Fruit fly (Drosophila melanogaster) whole organism, embryonic: ENCODE data around the gene CG13038.
A peak's percentile ranks its signal among the peaks of the same experiment; 100 is the strongest.

Source experiments
- CG10959 ChIP-seq: fragments of 200-800 bp; sonication (Bioruptor generic); IDR thresholded peaks from 2 replicates; pipeline ENCODE4 v1.3.6; 2022; ENCODE audit warnings: missing biosample characterization, missing genetic modification characterization
- CG11247 ChIP-seq: fragments of 200-800 bp; sonication (Bioruptor generic); IDR thresholded peaks from 2 replicates; pipeline ENCODE4 v1.3.6; 2022; ENCODE audit warnings: missing biosample characterization, missing genetic modification characterization
- CG15514 ChIP-seq: fragments of 200-800 bp; sonication (Bioruptor generic); optimal IDR thresholded peaks from 3 replicates; lab custom pipeline; 2017; ENCODE audit warnings: missing biosample characterization, missing genetic modification characterization, mild to moderate bottlenecking, moderate library complexity, missing genetic modification reagents
- CG18262 ChIP-seq: fragments of 200-800 bp; optimal IDR thresholded peaks from 3 replicates; lab custom pipeline; 2019; ENCODE audit warnings: missing biosample characterization, mild to moderate bottlenecking, missing genetic modification characterization, moderate library complexity
- CG18619 ChIP-seq: fragments of 200-800 bp; sonication (Bioruptor generic); optimal IDR thresholded peaks from 3 replicates; lab custom pipeline; 2017; ENCODE audit warnings: missing biosample characterization, mild to moderate bottlenecking, missing genetic modification characterization
- CG2199 ChIP-seq: fragments of 200-800 bp; sonication (Bioruptor generic); IDR thresholded peaks from 3 replicates; pipeline ENCODE4 v1.3.6; 2022; ENCODE audit warnings: missing biosample characterization, missing genetic modification characterization
- CG30403 ChIP-seq: fragments of 200-800 bp; sonication (Bioruptor generic); optimal IDR thresholded peaks from 3 replicates; lab custom pipeline; 2016; ENCODE audit warnings: missing biosample characterization, missing genetic modification characterization
- CG32767 ChIP-seq: fragments of 200-800 bp; sonication (Bioruptor generic); IDR thresholded peaks from 2 replicates; pipeline ENCODE4 v1.3.6; 2022; ENCODE audit warnings: missing biosample characterization, missing genetic modification characterization
- CG3407 ChIP-seq: fragments of 200-800 bp; sonication (Bioruptor generic); optimal IDR thresholded peaks from 2 replicates; lab custom pipeline; 2018; ENCODE audit warnings: missing biosample characterization, mild to moderate bottlenecking, missing genetic modification characterization
- CG3838 ChIP-seq: fragments of 200-800 bp; sonication (Bioruptor generic); optimal IDR thresholded peaks from 3 replicates; lab custom pipeline; 2016; ENCODE audit warnings: missing biosample characterization, missing genetic modification characterization
- CG42726 ChIP-seq: fragments of 200-800 bp; sonication (Bioruptor generic); IDR thresholded peaks from 2 replicates; pipeline ENCODE4 v1.3.6; 2022; ENCODE audit warnings: missing biosample characterization, missing genetic modification characterization; ENCODE audit not compliant: partially characterized antibody
- CG4730 ChIP-seq: fragments of 200-800 bp; sonication (Bioruptor generic); IDR thresholded peaks from 2 replicates; pipeline ENCODE4 v1.3.6; 2022; ENCODE audit warnings: missing biosample characterization, missing genetic modification characterization
- CG6272 ChIP-seq: fragments of 200-800 bp; sonication (Bioruptor generic); IDR thresholded peaks from 2 replicates; pipeline ENCODE4 v1.3.6; 2022; ENCODE audit warnings: missing biosample characterization, missing genetic modification characterization
- CG6689 ChIP-seq: fragments of 200-800 bp; sonication (Bioruptor generic); IDR thresholded peaks from 2 replicates; pipeline ENCODE4 v1.3.6; 2022; ENCODE audit warnings: missing biosample characterization, missing genetic modification characterization
- CG8089 ChIP-seq: fragments of 200-800 bp; sonication (Bioruptor generic); optimal IDR thresholded peaks from 3 replicates; lab custom pipeline; 2016; ENCODE audit warnings: missing biosample characterization, missing genetic modification characterization
- CG8944 ChIP-seq: fragments of 200-800 bp; sonication (Bioruptor generic); optimal IDR thresholded peaks from 3 replicates; lab custom pipeline; 2016; ENCODE audit warnings: missing biosample characterization, missing genetic modification characterization
- CG9797 ChIP-seq: fragments of 200-800 bp; sonication (Bioruptor generic); optimal IDR thresholded peaks from 3 replicates; lab custom pipeline; 2018; ENCODE audit warnings: missing biosample characterization, mild to moderate bottlenecking, missing genetic modification characterization
- Deaf1 ChIP-seq: fragments of 200-800 bp; optimal IDR thresholded peaks from 3 replicates; lab custom pipeline; 2019; ENCODE audit warnings: missing biosample characterization, mild to moderate bottlenecking, missing genetic modification characterization, moderate library complexity
- Dfd ChIP-seq, 2 experiments: fragments of >200 bp; optimal IDR thresholded peaks; 2 replicates each; lab custom pipeline; 2017; ENCODE audit warnings: missing biosample characterization in 2 of 2, missing genetic modification characterization in 2 of 2
- H15 ChIP-seq: fragments of 200-800 bp; sonication (Bioruptor generic); IDR thresholded peaks from 3 replicates; pipeline ENCODE4 v1.3.6; 2022; ENCODE audit warnings: missing biosample characterization, missing genetic modification characterization
- HLH3B ChIP-seq: fragments of 200-800 bp; sonication (Bioruptor generic); IDR thresholded peaks from 2 replicates; pipeline ENCODE4 v1.3.6; 2022; ENCODE audit warnings: missing biosample characterization, missing genetic modification characterization
- MESR4 ChIP-seq: fragments of 200-800 bp; sonication (Bioruptor generic); optimal IDR thresholded peaks from 2 replicates; lab custom pipeline; 2018; ENCODE audit warnings: missing biosample characterization, mild to moderate bottlenecking, missing genetic modification characterization, moderate library complexity
- Neu2 ChIP-seq: fragments of 200-800 bp; sonication (Bioruptor generic); optimal IDR thresholded peaks from 3 replicates; lab custom pipeline; 2016; ENCODE audit warnings: missing biosample characterization, missing genetic modification characterization, borderline replicate concordance
- PHDP ChIP-seq: fragments of 200-800 bp; sonication (Bioruptor generic); optimal IDR thresholded peaks from 3 replicates; lab custom pipeline; 2018; ENCODE audit warnings: missing biosample characterization, mild to moderate bottlenecking, missing genetic modification characterization, moderate library complexity
- Ravus ChIP-seq: fragments of 200-800 bp; sonication (Bioruptor generic); IDR thresholded peaks from 2 replicates; pipeline ENCODE4 v1.3.6; 2022; ENCODE audit warnings: missing biosample characterization, missing genetic modification characterization
- Trl ChIP-seq, 3 experiments: fragments of >200 bp in 2 of 3; fragments of 200-800 bp in 1 of 3; sonication (Bioruptor generic) in 1 of 3; optimal IDR thresholded peaks; 2 replicates in 1 of 3; 3 replicates in 2 of 3; lab custom pipeline; 2016 to 2017; ENCODE audit warnings: missing biosample characterization in 1 of 3, missing genetic modification characterization in 1 of 3
- ac ChIP-seq: fragments of 200-800 bp; sonication (Bioruptor generic); optimal IDR thresholded peaks from 3 replicates; lab custom pipeline; 2017; ENCODE audit warnings: missing biosample characterization, mild to moderate bottlenecking, missing genetic modification characterization
- al ChIP-seq: fragments of 200-800 bp; sonication (Bioruptor generic); IDR thresholded peaks from 2 replicates; pipeline ENCODE4 v1.3.6; 2022; ENCODE audit warnings: missing biosample characterization, missing genetic modification characterization
- chinmo ChIP-seq: fragments of 200-800 bp; sonication (Bioruptor generic); IDR thresholded peaks from 4 replicates; pipeline ENCODE4 v1.3.6; 2022; ENCODE audit warnings: missing biosample characterization, missing genetic modification characterization; ENCODE audit not compliant: partially characterized antibody
- dan ChIP-seq: fragments of 200-800 bp; sonication (Bioruptor generic); IDR thresholded peaks from 2 replicates; pipeline ENCODE4 v1.3.6; 2022; ENCODE audit warnings: missing biosample characterization, missing genetic modification characterization
- fd64A ChIP-seq: fragments of 200-800 bp; sonication (Bioruptor generic); optimal IDR thresholded peaks from 3 replicates; lab custom pipeline; 2018; ENCODE audit warnings: missing biosample characterization, mild to moderate bottlenecking, missing genetic modification characterization
- fru ChIP-seq: fragments of >200 bp; optimal IDR thresholded peaks from 2 replicates; lab custom pipeline; 2017
- lov ChIP-seq, 2 experiments: fragments of 200-800 bp in 1 of 2; fragments of >200 bp in 1 of 2; sonication (Bioruptor generic) in 1 of 2; IDR thresholded peaks in 1 of 2; optimal IDR thresholded peaks in 1 of 2; 2 replicates in 1 of 2; 3 replicates in 1 of 2; pipeline versions ENCODE4 v1.3.6 to Lab custom; 2017 to 2022; ENCODE audit warnings: missing biosample characterization in 1 of 2, missing genetic modification characterization in 1 of 2
- pho ChIP-seq: fragments of 200-800 bp; sonication (Bioruptor generic); optimal IDR thresholded peaks from 2 replicates; lab custom pipeline; 2016; ENCODE audit warnings: missing biosample characterization, missing genetic modification characterization
- pum ChIP-seq: fragments of 200-800 bp; sonication (Bioruptor generic); optimal IDR thresholded peaks from 2 replicates; lab custom pipeline; 2016; ENCODE audit warnings: missing biosample characterization, missing genetic modification characterization
- sob ChIP-seq: fragments of 200-800 bp; sonication (Bioruptor generic); IDR thresholded peaks from 2 replicates; pipeline ENCODE4 v1.3.6; 2022; ENCODE audit warnings: missing biosample characterization, missing genetic modification characterization
- sqz ChIP-seq: fragments of 200-800 bp; sonication (Bioruptor generic); optimal IDR thresholded peaks from 3 replicates; lab custom pipeline; 2018; ENCODE audit warnings: missing biosample characterization, mild to moderate bottlenecking, missing genetic modification characterization
- tio ChIP-seq: fragments of 200-800 bp; sonication (Bioruptor generic); optimal IDR thresholded peaks from 2 replicates; lab custom pipeline; 2017; ENCODE audit warnings: missing biosample characterization, missing genetic modification characterization, inconsistent platforms
- unpg ChIP-seq: fragments of 200-800 bp; sonication (Bioruptor generic); optimal IDR thresholded peaks from 3 replicates; lab custom pipeline; 2018; ENCODE audit warnings: missing biosample characterization, mild to moderate bottlenecking, missing genetic modification characterization, moderate library complexity
- z ChIP-seq: fragments of 200-800 bp; sonication (Bioruptor generic); IDR thresholded peaks from 3 replicates; pipeline ENCODE4 v1.3.6; 2022; ENCODE audit warnings: missing biosample characterization, missing genetic modification characterization
- zfh2 ChIP-seq: fragments of 200-800 bp; sonication (Bioruptor generic); optimal IDR thresholded peaks from 2 replicates; lab custom pipeline; 2016; ENCODE audit warnings: missing biosample characterization, missing genetic modification characterization

CG13038 gene

dm6 chr3L:16323372-16323771, 4.3 kb downstream of the CG13038 start, which contains the start of gene CG13059:
TSS of gene CG13059 (plus strand) at chr3L:16323672.
- TF ChIP-seq pum (GFP tag; lab: Kevin White, UChicago) (no peak), Trl (optimal IDR thresholded peaks at IDR 0.05; lab: Kevin White, UChicago) (no peak), Trl (GFP tag; optimal IDR thresholded peaks at IDR 0.05; lab: Kevin White, UChicago) (no peak), al (no peak)
- TF ChIP-seq, all 482 proteins: peak for 0

- TF ChIP-seq CG42726 (GFP tag; lab: Robert Waterston, UW) (no peak), CG8089 (no peak), CG3838 (GFP tag; lab: Kevin White, UChicago) (no peak), PHDP (no peak), fd64A (no peak), CG9797 (GFP tag; lab: Kevin White, UChicago) (no peak), CG10959 (GFP tag; lab: Robert Waterston, UW) (no peak)
These were observed 6.5 kb downstream of the CG13038 start, which contains the start of gene CG42718 for dm6 chr3L:16321172-16321571. TSS of gene CG42718 (minus strand) at chr3L:16321272.

dm6 chr3L:16319399-16319906, 8.2 kb downstream of the CG13038 start, which contains the start of the genes CG13041 and CG13060:
TSS of gene CG13041 (minus strand) at chr3L:16319526.
TSS of gene CG13060 (plus strand) at chr3L:16319856.
- TF ChIP-seq chinmo (GFP tag; lab: Robert Waterston, UW): 0 out of 4 replicates have a peak, but pooled peaks have one; percentile 61
- no peak for TF ChIP-seq MESR4 (GFP tag; lab: Kevin White, UChicago)
- peak; percentile 68 for TF ChIP-seq Deaf1

dm6 chr3L:16317724-16318123, 10.0 kb downstream of the CG13038 start, which contains the start of gene Nplp3:
TSS of gene Nplp3 (plus strand) at chr3L:16318024.
- TF ChIP-seq CG8944 (GFP tag; lab: Kevin White, UChicago): no peak

- TF ChIP-seq CG32767 (GFP tag; lab: Robert Waterston, UW) (no peak), lov (optimal IDR thresholded peaks at IDR 0.05; lab: Kevin White, UChicago) (no peak), lov (GFP tag; IDR thresholded peaks at IDR 0.05; lab: Robert Waterston, UW) (0 out of 3 replicates have a peak, but pooled peaks have one; percentile 22)
These were observed 13.7 kb downstream of the CG13038 start, which contains the start of gene CG13062 for dm6 chr3L:16313985-16314384. TSS of gene CG13062 (plus strand) at chr3L:16314285.

dm6 chr3L:16309972-16310371, 17.7 kb downstream of the CG13038 start:
- peak; percentile 23 for TF ChIP-seq CG15514 (GFP tag; lab: Kevin White, UChicago)
- TF ChIP-seq CG18262 (tag; lab: Kevin White, UChicago): no peak
- peak; percentile 46; the same call in 1 of the 2 replicates for TF ChIP-seq sob (GFP tag; lab: Robert Waterston, UW)
- TF ChIP-seq CG30403: peak; percentile 38
- no peak for TF ChIP-seq dan (GFP tag; lab: Robert Waterston, UW)
- no peak for TF ChIP-seq CG4730 (GFP tag; lab: Robert Waterston, UW)
- no peak for TF ChIP-seq CG18619 (GFP tag; lab: Kevin White, UChicago)
- TF ChIP-seq unpg: peak; percentile 20
- peak; percentile 4 for TF ChIP-seq pho
- peak; percentile 25; the same call in 1 of the 2 replicates for TF ChIP-seq HLH3B (GFP tag; lab: Robert Waterston, UW)
- no peak for TF ChIP-seq CG6272 (GFP tag; lab: Robert Waterston, UW)
- no peak for TF ChIP-seq CG6689 (GFP tag; lab: Robert Waterston, UW)
- TF ChIP-seq tio: no peak
- no peak for TF ChIP-seq H15 (GFP tag; lab: Robert Waterston, UW)
- no peak for TF ChIP-seq sqz (GFP tag; lab: Kevin White, UChicago)
- no peak for TF ChIP-seq ac (GFP tag; lab: Kevin White, UChicago)
- TF ChIP-seq z: no peak
- TF ChIP-seq CG11247 (GFP tag; lab: Robert Waterston, UW): peak; percentile 49
- TF ChIP-seq zfh2 (GFP tag; lab: Kevin White, UChicago): peak; percentile 76
- no peak for TF ChIP-seq Dfd (GFP tag; optimal IDR thresholded peaks at IDR 0.05; lab: Kevin White, UChicago)
- no peak for TF ChIP-seq CG3407 (GFP tag; lab: Kevin White, UChicago)
- no peak for TF ChIP-seq Ravus (GFP tag; lab: Robert Waterston, UW)
- no peak for TF ChIP-seq CG2199 (GFP tag; lab: Robert Waterston, UW)
- TF ChIP-seq Neu2 (GFP tag; lab: Kevin White, UChicago): no peak
- TF ChIP-seq fru (lab: Kevin White, UChicago): no peak
